Worm (Caenorhabditis elegans): ENCODE measurements around the gene unc-93.

The unc-93 gene

ce11 chrIII:3623772-3624171 lies 20.4 kb upstream of the unc-93 start:
- TF ChIP-seq lin-32 (GFP tag; optimal IDR thresholded peaks at IDR 0.05) = peak; percentile 55
- TF ChIP-seq ham-2 (GFP tag; optimal IDR thresholded peaks at IDR 0.05) = peak; percentile 89
- peak; percentile 72 for TF ChIP-seq nhr-2 (tag; optimal IDR thresholded peaks at IDR 0.05)
- TF ChIP-seq M03D4.4 (tag; optimal IDR thresholded peaks at IDR 0.05) = peak; percentile 1
- peak; percentile 20 for TF ChIP-seq cnd-1 (tag; optimal IDR thresholded peaks at IDR 0.05)
- peak; percentile 10 for TF ChIP-seq hlh-1 (tag; optimal IDR thresholded peaks at IDR 0.05)
- peak; percentile 4 for TF ChIP-seq sem-2 (GFP tag; optimal IDR thresholded peaks at IDR 0.05)
- TF ChIP-seq zip-8 (tag; optimal IDR thresholded peaks at IDR 0.05) = no peak
- no peak for TF ChIP-seq pha-4 (tag; optimal IDR thresholded peaks at IDR 0.05)
- no peak for TF ChIP-seq drap-1 (GFP tag; optimal IDR thresholded peaks at IDR 0.05)

- TF ChIP-seq mep-1 (tag; optimal IDR thresholded peaks at IDR 0.05) (no peak), ztf-11 (tag; optimal IDR thresholded peaks at IDR 0.05) (no peak), lsy-2 (tag; optimal IDR thresholded peaks at IDR 0.05) (no peak), cnd-1 (tag; optimal IDR thresholded peaks at IDR 0.05) (no peak), M03D4.4 (tag; optimal IDR thresholded peaks at IDR 0.05) (no peak), drap-1 (GFP tag; optimal IDR thresholded peaks at IDR 0.05) (no peak), unc-39 (tag; optimal IDR thresholded peaks at IDR 0.05) (no peak)
Measured at ce11 chrIII:3627042-3627441, 17.1 kb upstream of the unc-93 start, which contains the start of gene sel-8. TSS of gene sel-8 (minus strand) at chrIII:3627142.

- TF ChIP-seq mep-1 (tag; optimal IDR thresholded peaks at IDR 0.05) (peak; percentile 30), nhr-237 (tag; optimal IDR thresholded peaks at IDR 0.05) (no peak), hlh-1 (tag; optimal IDR thresholded peaks at IDR 0.05) (peak; percentile 9)
Measured at ce11 chrIII:3630337-3630736, 13.8 kb upstream of the unc-93 start, which contains the start of gene mrps-31. TSS of gene mrps-31 (minus strand) at chrIII:3630372.

ce11 chrIII:3632379-3632778 lies 11.8 kb upstream of the unc-93 start:
- no peak for TF ChIP-seq nhr-237 (tag; optimal IDR thresholded peaks at IDR 0.05)
- TF ChIP-seq bed-3 (GFP tag; optimal IDR thresholded peaks at IDR 0.05) = no peak
- TF ChIP-seq tbx-8 (GFP tag; optimal IDR thresholded peaks at IDR 0.05) = no peak
- no peak for TF ChIP-seq elt-1 (tag; optimal IDR thresholded peaks at IDR 0.05; ENCODE audit: borderline replicate concordance, insufficient read depth)
- TF ChIP-seq ham-2 (GFP tag; optimal IDR thresholded peaks at IDR 0.05) = no peak
- no peak for TF ChIP-seq lin-13 (tag; optimal IDR thresholded peaks at IDR 0.05)
- no peak for TF ChIP-seq mls-2 (tag; optimal IDR thresholded peaks at IDR 0.05)
- TF ChIP-seq zip-8 (tag; optimal IDR thresholded peaks at IDR 0.05) = no peak
- TF ChIP-seq nhr-28 (tag; optimal IDR thresholded peaks at IDR 0.05) = no peak
- TF ChIP-seq ceh-39 (tag; optimal IDR thresholded peaks at IDR 0.05) = no peak
- TF ChIP-seq sem-2 (GFP tag; optimal IDR thresholded peaks at IDR 0.05) = no peak
- TF ChIP-seq unc-62 (GFP tag; optimal IDR thresholded peaks at IDR 0.05) = no peak
- no peak for TF ChIP-seq nhr-12 (tag; optimal IDR thresholded peaks at IDR 0.05)
- TF ChIP-seq M03D4.4 (tag; optimal IDR thresholded peaks at IDR 0.05) = no peak
- TF ChIP-seq nhr-76 (tag; optimal IDR thresholded peaks at IDR 0.05) = no peak
- no peak for TF ChIP-seq pha-4 (tag; optimal IDR thresholded peaks at IDR 0.05)
- TF ChIP-seq ceh-43 (GFP tag; optimal IDR thresholded peaks at IDR 0.05) = no peak
- TF ChIP-seq ceh-83 (GFP tag; optimal IDR thresholded peaks at IDR 0.05) = no peak

- TF ChIP-seq cnd-1 (tag; optimal IDR thresholded peaks at IDR 0.05) (no peak), ces-1 (GFP tag; optimal IDR thresholded peaks at IDR 0.05) (peak; percentile 66), sptf-1 (tag; optimal IDR thresholded peaks at IDR 0.05) (no peak), lin-13 (tag; optimal IDR thresholded peaks at IDR 0.05) (no peak)
Measured at ce11 chrIII:3634158-3634557, 10.0 kb upstream of the unc-93 start.

ce11 chrIII:3634873-3635272 lies 9.3 kb upstream of the unc-93 start:
- TF ChIP-seq ces-1 (GFP tag; optimal IDR thresholded peaks at IDR 0.05) = no peak
- TF ChIP-seq zip-8 (tag; optimal IDR thresholded peaks at IDR 0.05) = no peak
- no peak for TF ChIP-seq ham-2 (GFP tag; optimal IDR thresholded peaks at IDR 0.05)
- no peak for TF ChIP-seq unc-62 (GFP tag; optimal IDR thresholded peaks at IDR 0.05)
- no peak for TF ChIP-seq ceh-43 (GFP tag; optimal IDR thresholded peaks at IDR 0.05)
- no peak for TF ChIP-seq mep-1 (tag; optimal IDR thresholded peaks at IDR 0.05)
- no peak for TF ChIP-seq lin-32 (GFP tag; optimal IDR thresholded peaks at IDR 0.05)
- no peak for TF ChIP-seq hlh-1 (tag; optimal IDR thresholded peaks at IDR 0.05)
- TF ChIP-seq sem-2 (GFP tag; optimal IDR thresholded peaks at IDR 0.05) = no peak
- no peak for TF ChIP-seq elt-3 (tag; optimal IDR thresholded peaks at IDR 0.05)
- TF ChIP-seq nhr-2 (tag; optimal IDR thresholded peaks at IDR 0.05) = no peak
- no peak for TF ChIP-seq ceh-83 (GFP tag; optimal IDR thresholded peaks at IDR 0.05)
- TF ChIP-seq tbx-8 (GFP tag; optimal IDR thresholded peaks at IDR 0.05) = no peak
- no peak for TF ChIP-seq snpc-4 (tag; optimal IDR thresholded peaks at IDR 0.05)
- TF ChIP-seq mls-2 (tag; optimal IDR thresholded peaks at IDR 0.05) = no peak
- no peak for TF ChIP-seq unc-39 (tag; optimal IDR thresholded peaks at IDR 0.05)
- TF ChIP-seq nhr-12 (tag; optimal IDR thresholded peaks at IDR 0.05) = no peak
- no peak for TF ChIP-seq ztf-11 (tag; optimal IDR thresholded peaks at IDR 0.05)
- no peak for TF ChIP-seq ceh-39 (tag; optimal IDR thresholded peaks at IDR 0.05)

All from whole organism, mixed stage, embryonic.